Worm (Caenorhabditis elegans) whole organism, early embryonic: Measurements from ENCODE around the gene F45G2.9.

Source experiments
- B0310.2 ChIP-seq: sonication (generic microtip); optimal IDR thresholded peaks from 2 replicates; lab custom pipeline; 2016; ENCODE audit warnings: mild to moderate bottlenecking, missing genetic modification characterization, missing compliant biosample characterization
- F13C5.2 ChIP-seq: sonication (generic microtip); optimal IDR thresholded peaks from 2 replicates; lab custom pipeline; 2017; ENCODE audit warnings: mild to moderate bottlenecking, missing genetic modification characterization, inconsistent platforms, missing compliant biosample characterization
- aly-1 ChIP-seq: sonication (generic microtip); optimal IDR thresholded peaks from 2 replicates; lab custom pipeline; 2016; ENCODE audit warnings: missing genetic modification characterization, missing compliant biosample characterization
- ama-1 ChIP-seq: fragments of 150-350 bp; optimal IDR thresholded peaks from 2 replicates; lab custom pipeline; 2014
- ceh-13 ChIP-seq: fragments of 200-800 bp; sonication (Bioruptor generic); optimal IDR thresholded peaks from 2 replicates; lab custom pipeline; 2018; ENCODE audit warnings: mild to moderate bottlenecking, missing genetic modification characterization, missing compliant biosample characterization
- ceh-36 ChIP-seq: sonication (generic microtip); optimal IDR thresholded peaks from 2 replicates; lab custom pipeline; 2016; ENCODE audit warnings: missing genetic modification characterization, inconsistent platforms, missing compliant biosample characterization
- ets-7 ChIP-seq: sonication (generic microtip); optimal IDR thresholded peaks from 2 replicates; lab custom pipeline; 2016; ENCODE audit warnings: missing genotype, missing genetic modification characterization, missing compliant biosample characterization
- flt-1 ChIP-seq: fragments of 200-800 bp; sonication (Bioruptor generic); IDR thresholded peaks from 2 replicates; pipeline ENCODE4 v1.3.6; 2022; ENCODE audit warnings: missing genetic modification characterization, missing compliant biosample characterization
- hmbx-1 ChIP-seq: sonication (generic microtip); optimal IDR thresholded peaks from 2 replicates; lab custom pipeline; 2016; ENCODE audit warnings: mild to moderate bottlenecking, missing genetic modification characterization, missing compliant biosample characterization
- hmg-4 ChIP-seq: fragments of 200-800 bp; sonication (Bioruptor generic); optimal IDR thresholded peaks from 2 replicates; lab custom pipeline; 2018; ENCODE audit warnings: mild to moderate bottlenecking, missing genetic modification characterization, missing compliant biosample characterization
- hnd-1 ChIP-seq: sonication (generic microtip); optimal IDR thresholded peaks from 2 replicates; lab custom pipeline; 2016; ENCODE audit warnings: missing genetic modification characterization, missing compliant biosample characterization
- pes-1 ChIP-seq: fragments of 200-800 bp; sonication (Bioruptor generic); IDR thresholded peaks from 2 replicates; pipeline ENCODE4 v1.3.6; 2022; ENCODE audit warnings: missing genetic modification reagents, missing genetic modification characterization, missing compliant biosample characterization
- scrt-1 ChIP-seq: fragments of 200-800 bp; sonication (Bioruptor generic); IDR thresholded peaks from 2 replicates; pipeline ENCODE4 v1.3.6; 2022; ENCODE audit warnings: missing genetic modification characterization, missing compliant biosample characterization
- sea-1 ChIP-seq: fragments of 200-800 bp; sonication (Bioruptor generic); conservative IDR thresholded peaks from 2 replicates; pipeline ENCODE4 v1.3.6; 2022; ENCODE audit warnings: missing genetic modification characterization, missing compliant biosample characterization
- tbx-11 ChIP-seq: fragments of 200-800 bp; sonication (Bioruptor generic); IDR thresholded peaks from 2 replicates; pipeline ENCODE4 v1.3.6; 2022; ENCODE audit warnings: missing genetic modification characterization, missing compliant biosample characterization
- tbx-37 ChIP-seq: fragments of 200-800 bp; sonication (Bioruptor generic); conservative IDR thresholded peaks from 2 replicates; pipeline ENCODE4 v1.3.6; 2022; ENCODE audit warnings: missing genetic modification reagents, missing genetic modification characterization, missing compliant biosample characterization
- tra-4 ChIP-seq: sonication (generic microtip); optimal IDR thresholded peaks from 2 replicates; lab custom pipeline; 2017; ENCODE audit warnings: missing genetic modification characterization, missing compliant biosample characterization

Gene F45G2.9

DNA sequence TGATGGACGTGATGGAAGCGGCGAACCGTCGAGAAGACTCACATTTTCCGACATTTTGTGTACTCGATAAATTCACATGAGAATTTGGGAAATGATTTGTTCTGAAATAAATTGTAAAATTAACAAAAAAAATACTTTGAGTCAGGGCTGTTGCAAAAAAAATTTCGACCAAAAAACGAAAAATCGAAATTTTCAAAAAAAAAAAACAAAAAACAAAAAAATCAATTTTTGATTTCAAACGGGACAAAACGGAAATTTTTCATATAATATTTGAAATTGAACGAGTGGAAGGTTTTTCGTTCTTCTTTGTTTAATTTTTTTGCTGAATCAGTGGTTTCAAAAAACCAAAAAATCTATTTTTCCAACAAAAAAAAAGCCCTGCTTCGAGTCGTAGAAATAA is 18.5 kb upstream of the F45G2.9 start, which contains the start of gene cua-1:
cua-1 (minus strand) TSS at position 101 of the 400 bp plus-strand sequence.
- TF ChIP-seq F13C5.2 (tag; lab: Kevin White, UChicago) (no peak), hmg-4 (GFP tag; lab: Kevin White, UChicago) (no peak), tbx-11 (GFP tag; lab: Robert Waterston, UW) (no peak), hnd-1 (tag; lab: Kevin White, UChicago) (no peak), tra-4 (tag; lab: Kevin White, UChicago) (no peak), B0310.2 (tag; lab: Kevin White, UChicago) (no peak), aly-1 (tag; lab: Kevin White, UChicago) (no peak), pes-1 (GFP tag; lab: Robert Waterston, UW) (no peak), ceh-36 (tag; lab: Kevin White, UChicago) (no peak), scrt-1 (GFP tag; lab: Robert Waterston, UW) (no peak), hmbx-1 (no peak), ets-7 (tag; lab: Kevin White, UChicago) (no peak), ama-1 (lab: Kevin White, UChicago) (no peak), sea-1 (no peak), tbx-37 (GFP tag; lab: Robert Waterston, UW) (no peak), ceh-13 (GFP tag; lab: Kevin White, UChicago) (no peak)

DNA sequence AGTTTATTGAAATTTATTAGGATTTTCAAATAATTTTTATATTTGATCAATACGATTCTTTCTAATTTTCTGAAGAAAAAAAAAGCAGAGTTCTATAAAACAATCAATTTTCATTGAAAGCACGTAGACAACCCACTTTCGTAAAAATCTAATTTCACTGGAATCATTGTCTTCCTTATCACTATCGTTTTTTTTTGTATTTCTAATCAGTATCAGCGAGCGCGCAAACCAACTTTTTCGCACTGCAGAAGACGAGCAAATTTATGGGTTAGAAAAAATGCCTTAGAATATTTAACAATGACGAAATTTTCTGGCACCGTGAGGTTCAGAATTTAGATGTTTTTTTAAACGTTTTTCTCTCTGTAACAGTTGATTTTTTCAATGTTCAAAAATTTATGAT is 16.1 kb upstream of the F45G2.9 start:
- no peak for TF ChIP-seq tra-4 (tag; lab: Kevin White, UChicago)
- TF ChIP-seq tbx-11 (GFP tag; lab: Robert Waterston, UW) = no peak
- TF ChIP-seq hmbx-1 = no peak
- TF ChIP-seq ets-7 (tag; lab: Kevin White, UChicago) = no peak
- no peak for TF ChIP-seq ceh-13 (GFP tag; lab: Kevin White, UChicago)
- TF ChIP-seq sea-1 = no peak
- TF ChIP-seq pes-1 (GFP tag; lab: Robert Waterston, UW) = no peak
- no peak for TF ChIP-seq B0310.2 (tag; lab: Kevin White, UChicago)
- no peak for TF ChIP-seq hmg-4 (GFP tag; lab: Kevin White, UChicago)
- TF ChIP-seq ama-1 (lab: Kevin White, UChicago) = no peak
- TF ChIP-seq tbx-37 (GFP tag; lab: Robert Waterston, UW) = no peak
- TF ChIP-seq hnd-1 (tag; lab: Kevin White, UChicago) = no peak
- TF ChIP-seq F13C5.2 (tag; lab: Kevin White, UChicago) = no peak
- no peak for TF ChIP-seq flt-1 (GFP tag; lab: Robert Waterston, UW)

DNA sequence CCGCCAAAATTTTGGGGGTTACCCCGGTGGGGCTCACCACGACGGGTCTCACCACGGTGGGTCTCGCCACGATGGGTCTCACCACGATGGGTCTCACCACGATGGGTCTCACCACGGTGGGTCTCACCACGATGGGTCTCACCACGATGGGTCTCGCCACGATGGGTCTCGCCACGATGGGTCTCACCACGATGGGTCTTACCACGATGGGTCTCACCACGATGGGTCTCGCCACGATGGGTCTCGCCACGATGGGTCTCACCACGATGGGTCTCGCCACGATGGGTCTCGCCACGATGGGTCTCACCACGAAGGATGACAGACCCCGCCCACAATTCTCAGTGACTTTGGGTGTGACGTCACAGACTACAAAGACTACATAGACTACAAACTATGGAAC is 11.5 kb upstream of the F45G2.9 start:
- 0 out of 2 replicates have a peak, but pooled peaks have one; percentile 32 for TF ChIP-seq tbx-37 (GFP tag; lab: Robert Waterston, UW)

DNA sequence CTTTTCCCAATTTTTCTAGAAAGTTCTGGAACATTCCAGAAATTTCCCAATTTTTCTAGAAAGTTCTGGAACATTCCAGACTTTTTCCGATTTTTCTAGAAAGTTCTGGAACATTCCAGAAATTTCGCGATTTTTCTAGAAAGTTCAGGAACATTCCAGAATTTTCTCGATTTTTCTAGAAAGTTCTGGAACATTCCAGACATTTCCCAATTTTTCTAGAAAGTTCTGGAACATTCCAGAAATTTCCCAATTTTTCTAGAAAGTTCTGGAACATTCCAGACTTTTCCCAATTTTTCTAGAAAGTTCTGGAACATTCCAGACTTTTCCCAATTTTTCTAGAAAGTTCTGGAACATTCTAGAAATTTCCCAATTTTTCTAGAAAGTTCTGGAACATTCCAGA is 10.7 kb upstream of the F45G2.9 start:
- TF ChIP-seq tbx-11 (GFP tag; lab: Robert Waterston, UW) = peak; percentile 25; the same call in 1 of the 2 replicates
- peak; percentile 39; the same call in 1 of the 2 replicates for TF ChIP-seq pes-1 (GFP tag; lab: Robert Waterston, UW)

DNA sequence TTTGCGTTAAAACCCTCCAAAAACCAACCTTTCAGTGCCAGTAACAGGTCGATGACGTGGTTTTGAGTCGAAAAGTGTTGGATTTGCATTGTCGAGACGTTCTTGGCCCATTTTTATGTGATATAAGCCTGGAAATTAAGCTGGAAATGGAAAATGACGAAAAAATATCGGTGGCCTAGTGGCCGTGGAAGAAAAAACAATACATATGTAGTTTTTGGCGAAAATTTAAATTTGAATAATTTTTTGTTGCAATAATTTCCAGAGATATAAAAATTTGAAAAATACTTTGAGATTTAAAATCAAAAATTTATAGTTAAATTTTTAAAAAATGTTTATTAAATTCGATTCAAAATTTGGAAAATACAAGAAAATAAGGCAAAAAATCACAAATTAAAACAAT is 2.7 kb upstream of the F45G2.9 start, which contains the start of gene ciao-2B:
ciao-2B (minus strand) TSS at position 130 of the 400 bp plus-strand sequence.
- TF ChIP-seq hmbx-1 (no peak), ceh-13 (GFP tag; lab: Kevin White, UChicago) (no peak), F13C5.2 (tag; lab: Kevin White, UChicago) (no peak), tbx-37 (GFP tag; lab: Robert Waterston, UW) (peak; percentile 35; the same call in 1 of the 2 replicates)

DNA sequence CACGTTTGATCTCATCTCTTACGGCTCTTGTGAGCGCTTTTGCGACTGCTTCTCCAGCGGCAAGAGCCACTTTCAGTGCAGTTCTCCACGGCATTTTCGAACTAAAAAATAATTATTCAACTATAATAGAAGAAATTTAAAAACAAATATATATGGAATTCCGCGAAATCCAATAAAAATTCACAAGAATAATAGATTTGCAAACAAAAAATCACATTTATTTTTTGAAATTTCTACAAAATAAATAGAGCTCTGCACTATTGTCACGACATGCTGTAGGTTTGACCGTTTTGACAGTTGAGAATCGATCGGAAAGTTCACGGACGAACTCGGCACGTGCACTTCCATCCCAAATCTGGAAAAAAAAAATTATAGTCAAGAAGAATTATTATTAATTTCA is 1.2 kb downstream of the F45G2.9 start, which contains the start of gene F45G2.8:
F45G2.8 (minus strand) TSS at position 101 of the 400 bp plus-strand sequence.
- TF ChIP-seq tra-4 (tag; lab: Kevin White, UChicago) (no peak), hnd-1 (tag; lab: Kevin White, UChicago) (no peak), ceh-13 (GFP tag; lab: Kevin White, UChicago) (no peak), ets-7 (tag; lab: Kevin White, UChicago) (no peak), F13C5.2 (tag; lab: Kevin White, UChicago) (no peak), tbx-11 (GFP tag; lab: Robert Waterston, UW) (no peak), sea-1 (no peak), scrt-1 (GFP tag; lab: Robert Waterston, UW) (no peak), ceh-36 (tag; lab: Kevin White, UChicago) (no peak), tbx-37 (GFP tag; lab: Robert Waterston, UW) (no peak), B0310.2 (tag; lab: Kevin White, UChicago) (no peak), hmg-4 (GFP tag; lab: Kevin White, UChicago) (no peak), pes-1 (GFP tag; lab: Robert Waterston, UW) (no peak), ama-1 (lab: Kevin White, UChicago) (no peak)

DNA sequence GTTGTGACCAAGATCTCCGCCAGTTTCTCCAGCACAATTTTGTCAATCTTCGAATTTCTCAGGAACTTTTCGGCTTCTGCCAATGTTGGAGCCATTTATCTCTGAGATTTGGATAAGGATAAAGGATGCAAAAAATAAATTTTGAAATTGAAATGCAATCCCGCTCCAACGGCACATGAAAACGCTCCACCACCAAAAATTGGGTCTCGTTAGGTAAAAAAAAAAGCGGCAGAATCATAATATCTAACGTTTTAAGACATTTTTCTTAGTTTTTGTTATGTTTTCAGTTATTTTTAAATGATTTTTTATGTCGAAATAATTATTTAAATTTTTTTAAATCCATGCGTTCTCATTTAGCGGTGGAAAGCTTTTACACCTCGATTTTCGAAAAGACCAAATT is 2.3 kb downstream of the F45G2.9 start, which contains the start of gene F45G2.7:
F45G2.7 (minus strand) TSS at position 101 of the 400 bp plus-strand sequence.
- TF ChIP-seq F13C5.2 (tag; lab: Kevin White, UChicago) (no peak), tra-4 (tag; lab: Kevin White, UChicago) (no peak), tbx-11 (GFP tag; lab: Robert Waterston, UW) (no peak), tbx-37 (GFP tag; lab: Robert Waterston, UW) (no peak), B0310.2 (tag; lab: Kevin White, UChicago) (no peak), hmbx-1 (no peak), ets-7 (tag; lab: Kevin White, UChicago) (no peak), ama-1 (lab: Kevin White, UChicago) (no peak), aly-1 (tag; lab: Kevin White, UChicago) (no peak), pes-1 (GFP tag; lab: Robert Waterston, UW) (no peak), sea-1 (no peak), flt-1 (GFP tag; lab: Robert Waterston, UW) (no peak), hmg-4 (GFP tag; lab: Kevin White, UChicago) (no peak), ceh-36 (tag; lab: Kevin White, UChicago) (no peak), ceh-13 (GFP tag; lab: Kevin White, UChicago) (no peak)
